Worm (Caenorhabditis elegans) whole organism, L1 larva: ENCODE results near the gene srg-31.

Experiments used
- ama-1 ChIP-seq: fragments of 150-350 bp; optimal IDR thresholded peaks from 2 replicates; lab custom pipeline; 2014
- egl-27 ChIP-seq, 2 experiments: fragments of 150-350 bp in 1 of 2; sonication (generic microtip); optimal IDR thresholded peaks; 3 replicates each; lab custom pipeline; 2017 to 2018; ENCODE audit warnings: missing biosample characterization in 2 of 2, missing genetic modification characterization in 2 of 2, missing genetic modification reagents in 2 of 2
- nhr-71 ChIP-seq: sonication (generic microtip); optimal IDR thresholded peaks from 2 replicates; lab custom pipeline; 2016; ENCODE audit warnings: mild to moderate bottlenecking, missing genetic modification characterization, moderate library complexity, missing compliant biosample characterization
- pqm-1 ChIP-seq: sonication (generic microtip); optimal IDR thresholded peaks from 3 replicates; lab custom pipeline; 2017; ENCODE audit warnings: missing biosample characterization, missing genetic modification characterization
- skn-1 ChIP-seq: fragments of 150-350 bp; optimal IDR thresholded peaks from 2 replicates; lab custom pipeline; 2014; ENCODE audit warnings: missing biosample characterization, missing genetic modification characterization
- unc-98 ChIP-seq: fragments of 200-800 bp; sonication (Bioruptor generic); IDR thresholded peaks from 2 replicates; pipeline ENCODE4 v1.3.6; 2022; ENCODE audit warnings: missing genetic modification characterization, missing compliant biosample characterization
- zag-1 ChIP-seq: fragments of 150-350 bp; optimal IDR thresholded peaks from 2 replicates; lab custom pipeline; 2014; ENCODE audit warnings: missing biosample characterization, missing genetic modification characterization

DNA sequence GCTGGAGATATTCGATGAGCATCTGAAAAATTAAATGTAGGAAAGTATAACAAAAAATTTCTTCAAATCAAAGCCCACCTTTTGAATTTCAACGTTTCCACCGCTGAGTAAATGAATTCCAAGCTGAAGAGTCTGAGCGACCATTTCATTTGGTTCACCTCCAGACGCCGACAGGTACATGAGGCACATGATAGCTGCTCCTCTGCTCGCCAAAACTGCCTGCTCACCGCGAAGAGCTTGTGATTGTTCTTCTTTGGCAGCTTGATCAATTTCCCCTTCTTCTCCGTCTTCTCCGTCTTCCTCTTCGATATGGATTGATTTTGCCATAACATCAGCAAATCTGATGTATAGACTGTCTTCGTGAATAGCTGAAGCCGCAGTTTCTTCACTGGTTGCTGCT lies 47.3 kb downstream of the srg-31 start:
- TF ChIP-seq pqm-1 (tag; lab: Kevin White, UChicago) (no peak), zag-1 (tag; lab: Kevin White, UChicago) (no peak), nhr-71 (tag; lab: Kevin White, UChicago) (no peak), egl-27 (tag; optimal IDR thresholded peaks at IDR 0.05; lab: Kevin White, UChicago) (no peak), unc-98 (GFP tag; lab: Robert Waterston, UW) (no peak), ama-1 (lab: Kevin White, UChicago) (no peak), skn-1 (tag; lab: Kevin White, UChicago) (no peak)
